Fruit fly (Drosophila melanogaster): ENCODE measurements around the gene His4r.

The His4r gene

dm6 chr3R:14659354-14659804 lies 33.8 kb downstream of the His4r start, which contains the start of gene Hexim (continued):
- no peak for TF ChIP-seq zen (tag; optimal IDR thresholded peaks at IDR 0.05)
- TF ChIP-seq CG1647 (GFP tag; optimal IDR thresholded peaks at IDR 0.05) = no peak
- TF ChIP-seq CG14050 (GFP tag; IDR thresholded peaks at IDR 0.05) = no peak
- TF ChIP-seq dysf (GFP tag; IDR thresholded peaks at IDR 0.05) = no peak
- TF ChIP-seq CG34224 (GFP tag; IDR thresholded peaks at IDR 0.05; ENCODE audit: partially characterized antibody) = peak; percentile 19; the same call in 1 of the 3 replicates
- no peak for TF ChIP-seq Rx (GFP tag; IDR thresholded peaks at IDR 0.05)
- TF ChIP-seq CG30431 (GFP tag; optimal IDR thresholded peaks at IDR 0.05) = no peak
- no peak for TF ChIP-seq mirr (GFP tag; optimal IDR thresholded peaks at IDR 0.05)
- 0 out of 2 replicates have a peak, but pooled peaks have one; percentile 32 for TF ChIP-seq amos (GFP tag; IDR thresholded peaks at IDR 0.05; ENCODE audit: partially characterized antibody)
- no peak for TF ChIP-seq CG7745 (tag; optimal IDR thresholded peaks at IDR 0.05)
- TF ChIP-seq CG11723 (GFP tag; optimal IDR thresholded peaks at IDR 0.05) = no peak
- TF ChIP-seq CG1233 (GFP tag; optimal IDR thresholded peaks at IDR 0.05) = no peak
- no peak for TF ChIP-seq Gug (GFP tag; IDR thresholded peaks at IDR 0.05)
- TF ChIP-seq pnt (GFP tag; optimal IDR thresholded peaks at IDR 0.05) = no peak
- no peak for TF ChIP-seq Oli (tag; optimal IDR thresholded peaks at IDR 0.05)
- peak; percentile 16 for TF ChIP-seq Lhr (GFP tag; optimal IDR thresholded peaks at IDR 0.05)
- no peak for TF ChIP-seq corto (GFP tag; optimal IDR thresholded peaks at IDR 0.05)
- TF ChIP-seq CG16779 (GFP tag; IDR thresholded peaks at IDR 0.05) = no peak
- TF ChIP-seq Ssrp (tag; optimal IDR thresholded peaks at IDR 0.05) = no peak
- TF ChIP-seq CG14441 (GFP tag; IDR thresholded peaks at IDR 0.05) = no peak
- TF ChIP-seq CG2678 (tag; optimal IDR thresholded peaks at IDR 0.05) = no peak
- no peak for TF ChIP-seq emc (GFP tag; optimal IDR thresholded peaks at IDR 0.05)
- TF ChIP-seq CG10147 (GFP tag; optimal IDR thresholded peaks at IDR 0.05) = no peak
- no peak for TF ChIP-seq HLHmδ (GFP tag; optimal IDR thresholded peaks at IDR 0.05)
- TF ChIP-seq BtbVII (GFP tag; optimal IDR thresholded peaks at IDR 0.05) = no peak
- TF ChIP-seq CG3281 (GFP tag; optimal IDR thresholded peaks at IDR 0.05) = no peak
- TF ChIP-seq cad (GFP tag; optimal IDR thresholded peaks at IDR 0.05) = no peak
- TF ChIP-seq CG5180 (GFP tag; optimal IDR thresholded peaks at IDR 0.05) = no peak
- TF ChIP-seq ERR (GFP tag; optimal IDR thresholded peaks at IDR 0.05) = no peak
- TF ChIP-seq CG15011 (GFP tag; optimal IDR thresholded peaks at IDR 0.05) = no peak
- peak; percentile 56 for TF ChIP-seq CG17385 (GFP tag; optimal IDR thresholded peaks at IDR 0.05)
- no peak for TF ChIP-seq ro (GFP tag; IDR thresholded peaks at IDR 0.05)
- TF ChIP-seq otp (GFP tag; IDR thresholded peaks at IDR 0.05) = no peak
- no peak for TF ChIP-seq B-H1 (GFP tag; IDR thresholded peaks at IDR 0.05)
- TF ChIP-seq dan (GFP tag; IDR thresholded peaks at IDR 0.05) = no peak
- no peak for TF ChIP-seq Six4 (GFP tag; optimal IDR thresholded peaks at IDR 0.05)
- no peak for TF ChIP-seq ap (GFP tag; IDR thresholded peaks at IDR 0.05)
- TF ChIP-seq ara (GFP tag; IDR thresholded peaks at IDR 0.05) = no peak
- no peak for TF ChIP-seq Hr51 (GFP tag; optimal IDR thresholded peaks at IDR 0.05)
- peak; percentile 64 for TF ChIP-seq CG4617 (GFP tag; optimal IDR thresholded peaks at IDR 0.05; ENCODE audit: borderline replicate concordance)
- peak; percentile 88 for TF ChIP-seq MESR4 (GFP tag; optimal IDR thresholded peaks at IDR 0.05)
- TF ChIP-seq Ets65A (GFP tag) = no peak
- no peak for TF ChIP-seq CG8089 (GFP tag; optimal IDR thresholded peaks at IDR 0.05)
- TF ChIP-seq CG43689 (GFP tag; IDR thresholded peaks at IDR 0.05) = no peak
- no peak for TF ChIP-seq CG1529 (GFP tag; optimal IDR thresholded peaks at IDR 0.05)
- TF ChIP-seq CG4730 (GFP tag; IDR thresholded peaks at IDR 0.05) = no peak
- TF ChIP-seq zfh1 (GFP tag; IDR thresholded peaks at IDR 0.05) = no peak
- no peak for TF ChIP-seq Xbp1 (GFP tag; optimal IDR thresholded peaks at IDR 0.05)
- no peak for TF ChIP-seq Drgx (GFP tag; IDR thresholded peaks at IDR 0.05)
- no peak for TF ChIP-seq CG31441 (GFP tag; IDR thresholded peaks at IDR 0.05)
- TF ChIP-seq Antp (GFP tag; optimal IDR thresholded peaks at IDR 0.05) = no peak
- TF ChIP-seq chm (GFP tag; IDR thresholded peaks at IDR 0.05) = no peak
